Fruit fly (Drosophila melanogaster) whole organism, embryonic: ENCODE results near the gene hyd.

Source experiments
- Atf6 ChIP-seq: fragments of 200-800 bp; sonication (Bioruptor generic); IDR thresholded peaks from 2 replicates; pipeline ENCODE4 v1.3.6; 2022; ENCODE audit warnings: missing biosample characterization, missing genetic modification characterization
- Bdp1 ChIP-seq: fragments of 200-800 bp; sonication (Bioruptor generic); optimal IDR thresholded peaks from 3 replicates; lab custom pipeline; 2016; ENCODE audit warnings: missing biosample characterization, missing genetic modification characterization
- CG1024 ChIP-seq: fragments of 200-800 bp; sonication (Bioruptor generic); IDR thresholded peaks from 2 replicates; pipeline ENCODE4 v1.3.6; 2022; ENCODE audit warnings: missing biosample characterization, missing genetic modification characterization
- CG10366 ChIP-seq: fragments of 200-800 bp; sonication (Bioruptor generic); IDR thresholded peaks from 2 replicates; pipeline ENCODE4 v1.3.6; 2022; ENCODE audit warnings: missing biosample characterization, missing genetic modification characterization
- CG11695 ChIP-seq: fragments of 200-800 bp; sonication (Bioruptor generic); IDR thresholded peaks from 3 replicates; pipeline ENCODE4 v1.3.6; 2022; ENCODE audit warnings: missing biosample characterization, missing genetic modification characterization
- CG12104 ChIP-seq: fragments of 200-800 bp; sonication (Bioruptor generic); optimal IDR thresholded peaks from 3 replicates; lab custom pipeline; 2016; ENCODE audit warnings: missing biosample characterization, missing genetic modification characterization
- CG13123 ChIP-seq: fragments of 200-800 bp; sonication (Bioruptor generic); optimal IDR thresholded peaks from 2 replicates; lab custom pipeline; 2016; ENCODE audit warnings: missing biosample characterization, missing genetic modification characterization
- CG16779 ChIP-seq: fragments of 200-800 bp; sonication (Bioruptor generic); IDR thresholded peaks from 2 replicates; pipeline ENCODE4 v1.3.6; 2022; ENCODE audit warnings: missing biosample characterization, missing genetic modification characterization
- CG16863 ChIP-seq: fragments of 200-800 bp; sonication (Bioruptor generic); optimal IDR thresholded peaks from 3 replicates; lab custom pipeline; 2016; ENCODE audit warnings: missing biosample characterization, missing genetic modification characterization
- CG18011 ChIP-seq: fragments of 200-800 bp; sonication (Bioruptor generic); optimal IDR thresholded peaks from 2 replicates; lab custom pipeline; 2017; ENCODE audit warnings: missing biosample characterization, missing genetic modification characterization, mild to moderate bottlenecking, moderate library complexity, missing genotype
- CG1832 ChIP-seq: fragments of 200-800 bp; sonication (Bioruptor generic); optimal IDR thresholded peaks from 2 replicates; lab custom pipeline; 2017; ENCODE audit warnings: missing biosample characterization, mild to moderate bottlenecking, missing genetic modification characterization, inconsistent platforms
- CG3281 ChIP-seq: fragments of 200-800 bp; sonication (Bioruptor generic); optimal IDR thresholded peaks from 3 replicates; lab custom pipeline; 2017; ENCODE audit warnings: missing biosample characterization, mild to moderate bottlenecking, missing genetic modification characterization
- CG4360 ChIP-seq: fragments of 200-800 bp; sonication (Bioruptor generic); IDR thresholded peaks from 2 replicates; pipeline ENCODE4 v1.3.6; 2022; ENCODE audit warnings: missing biosample characterization, missing genetic modification characterization
- CG6272 ChIP-seq: fragments of 200-800 bp; sonication (Bioruptor generic); IDR thresholded peaks from 2 replicates; pipeline ENCODE4 v1.3.6; 2022; ENCODE audit warnings: missing biosample characterization, missing genetic modification characterization
- CG7271 ChIP-seq: fragments of 200-800 bp; sonication (Bioruptor generic); optimal IDR thresholded peaks from 2 replicates; lab custom pipeline; 2018; ENCODE audit warnings: missing biosample characterization, mild to moderate bottlenecking, missing genetic modification characterization, moderate library complexity
- CG7928 ChIP-seq: fragments of 200-800 bp; sonication (Bioruptor generic); optimal IDR thresholded peaks from 2 replicates; lab custom pipeline; 2017; ENCODE audit warnings: missing biosample characterization, mild to moderate bottlenecking, missing genetic modification characterization
- CG8089 ChIP-seq: fragments of 200-800 bp; sonication (Bioruptor generic); optimal IDR thresholded peaks from 3 replicates; lab custom pipeline; 2016; ENCODE audit warnings: missing biosample characterization, missing genetic modification characterization
- CG8765 ChIP-seq: fragments of 200-800 bp; sonication (Bioruptor generic); IDR thresholded peaks from 2 replicates; pipeline ENCODE4 v1.3.6; 2022; ENCODE audit warnings: missing biosample characterization, missing genetic modification characterization
- CG9437 ChIP-seq: fragments of 200-800 bp; sonication (Bioruptor generic); optimal IDR thresholded peaks from 2 replicates; lab custom pipeline; 2018; ENCODE audit warnings: missing biosample characterization, mild to moderate bottlenecking, missing genetic modification characterization
- CG9817 ChIP-seq: fragments of 200-800 bp; sonication (Bioruptor generic); optimal IDR thresholded peaks from 2 replicates; lab custom pipeline; 2018; ENCODE audit warnings: missing biosample characterization, mild to moderate bottlenecking, missing genetic modification characterization, moderate library complexity
- CG9876 ChIP-seq: fragments of 200-800 bp; sonication (Bioruptor generic); optimal IDR thresholded peaks from 2 replicates; lab custom pipeline; 2016; ENCODE audit warnings: missing biosample characterization, missing genetic modification characterization
- D ChIP-seq, 2 experiments: fragments of 200-800 bp in 1 of 2; fragments of >200 bp in 1 of 2; sonication (Bioruptor generic) in 1 of 2; optimal IDR thresholded peaks; 2 replicates in 1 of 2; 3 replicates in 1 of 2; lab custom pipeline; 2017; ENCODE audit warnings: mild to moderate bottlenecking in 1 of 2, missing biosample characterization in 1 of 2, missing genetic modification characterization in 1 of 2, missing genetic modification reagents in 1 of 2
- Dad ChIP-seq: fragments of 200-800 bp; sonication (Bioruptor generic); optimal IDR thresholded peaks from 3 replicates; lab custom pipeline; 2016; ENCODE audit warnings: missing biosample characterization, missing genetic modification characterization
- Deaf1 ChIP-seq: fragments of 200-800 bp; optimal IDR thresholded peaks from 3 replicates; lab custom pipeline; 2019; ENCODE audit warnings: missing biosample characterization, mild to moderate bottlenecking, missing genetic modification characterization, moderate library complexity
- Dp ChIP-seq: fragments of 200-800 bp; sonication (Bioruptor generic); optimal IDR thresholded peaks from 2 replicates; lab custom pipeline; 2018; ENCODE audit warnings: missing biosample characterization, mild to moderate bottlenecking, missing genetic modification characterization, moderate library complexity
- E2f2 ChIP-seq: fragments of 200-800 bp; sonication (Bioruptor generic); IDR thresholded peaks from 2 replicates; pipeline ENCODE4 v1.3.6; 2022; ENCODE audit warnings: missing biosample characterization, missing genetic modification characterization
- Fer3 ChIP-seq: fragments of 200-800 bp; sonication (Bioruptor generic); optimal IDR thresholded peaks from 2 replicates; lab custom pipeline; 2018; ENCODE audit warnings: missing biosample characterization, mild to moderate bottlenecking, missing genetic modification characterization, moderate library complexity
- Gug ChIP-seq: fragments of 200-800 bp; sonication (Bioruptor generic); IDR thresholded peaks from 4 replicates; pipeline ENCODE4 v1.3.6; 2022; ENCODE audit warnings: missing biosample characterization, missing genetic modification characterization
- HmgZ ChIP-seq: fragments of 200-800 bp; sonication (Bioruptor generic); optimal IDR thresholded peaks from 2 replicates; lab custom pipeline; 2018; ENCODE audit warnings: missing biosample characterization, mild to moderate bottlenecking, missing genetic modification characterization
- Hmx ChIP-seq: fragments of 200-800 bp; sonication (Bioruptor generic); optimal IDR thresholded peaks from 2 replicates; lab custom pipeline; 2016; ENCODE audit warnings: missing biosample characterization, missing genetic modification characterization
- Hsf ChIP-seq: fragments of 200-800 bp; sonication (Bioruptor generic); optimal IDR thresholded peaks from 3 replicates; lab custom pipeline; 2016; ENCODE audit warnings: missing biosample characterization, missing genetic modification characterization
- Usf ChIP-seq: fragments of 200-800 bp; sonication (Bioruptor generic); optimal IDR thresholded peaks from 2 replicates; lab custom pipeline; 2017; ENCODE audit warnings: missing genotype, missing biosample characterization, missing genetic modification characterization
- cg ChIP-seq: fragments of 200-800 bp; sonication (Bioruptor generic); optimal IDR thresholded peaks from 3 replicates; lab custom pipeline; 2019; ENCODE audit warnings: missing biosample characterization, mild to moderate bottlenecking, missing genetic modification characterization, moderate library complexity
- dan ChIP-seq: fragments of 200-800 bp; sonication (Bioruptor generic); IDR thresholded peaks from 2 replicates; pipeline ENCODE4 v1.3.6; 2022; ENCODE audit warnings: missing biosample characterization, missing genetic modification characterization
- dpn ChIP-seq, 2 experiments: fragments of 200-800 bp; sonication (Bioruptor generic); optimal IDR thresholded peaks; 3 replicates each; lab custom pipeline; 2016; ENCODE audit warnings: missing biosample characterization in 2 of 2, missing genetic modification characterization in 2 of 2
- fd102C ChIP-seq: fragments of 200-800 bp; sonication (Bioruptor generic); optimal IDR thresholded peaks from 2 replicates; lab custom pipeline; 2018; ENCODE audit warnings: missing biosample characterization, mild to moderate bottlenecking, missing genetic modification characterization, moderate library complexity
- fu2 ChIP-seq: fragments of 200-800 bp; sonication (Bioruptor generic); optimal IDR thresholded peaks from 2 replicates; lab custom pipeline; 2016; ENCODE audit warnings: missing biosample characterization, missing genetic modification characterization
- hkb ChIP-seq, 2 experiments: fragments of 200-800 bp in 1 of 2; fragments of >200 bp in 1 of 2; sonication (Bioruptor generic) in 1 of 2; IDR thresholded peaks in 1 of 2; optimal IDR thresholded peaks in 1 of 2; 2 replicates each; pipeline versions ENCODE4 v1.3.6 to Lab custom; 2017 to 2022; ENCODE audit warnings: missing biosample characterization in 1 of 2, missing genetic modification characterization in 1 of 2
- mirr ChIP-seq: fragments of 200-800 bp; sonication (Bioruptor generic); optimal IDR thresholded peaks from 3 replicates; lab custom pipeline; 2018; ENCODE audit warnings: missing biosample characterization, mild to moderate bottlenecking, missing genetic modification characterization
- mld ChIP-seq: fragments of 200-800 bp; sonication (Bioruptor generic); IDR thresholded peaks from 3 replicates; pipeline ENCODE4 v1.3.6; 2022; ENCODE audit warnings: missing biosample characterization, missing genetic modification characterization; ENCODE audit not compliant: partially characterized antibody
- nom ChIP-seq: fragments of 200-800 bp; sonication (Bioruptor generic); optimal IDR thresholded peaks from 2 replicates; lab custom pipeline; 2017; ENCODE audit warnings: missing biosample characterization, missing genetic modification characterization, mild to moderate bottlenecking, moderate library complexity, missing genetic modification reagents
- org-1 ChIP-seq: fragments of 200-800 bp; sonication (Bioruptor generic); optimal IDR thresholded peaks from 2 replicates; lab custom pipeline; 2017; ENCODE audit warnings: missing biosample characterization, missing genetic modification characterization
- pfk ChIP-seq: fragments of 200-800 bp; sonication (Bioruptor generic); optimal IDR thresholded peaks from 2 replicates; lab custom pipeline; 2018; ENCODE audit warnings: missing biosample characterization, mild to moderate bottlenecking, missing genetic modification characterization, moderate library complexity
- ro ChIP-seq: fragments of 200-800 bp; sonication (Bioruptor generic); IDR thresholded peaks from 2 replicates; pipeline ENCODE4 v1.3.6; 2022; ENCODE audit warnings: missing biosample characterization, missing genetic modification characterization
- sd ChIP-seq: fragments of 200-800 bp; sonication (Bioruptor generic); optimal IDR thresholded peaks from 3 replicates; lab custom pipeline; 2018; ENCODE audit warnings: missing biosample characterization, mild to moderate bottlenecking, missing genetic modification characterization, moderate library complexity
- seq ChIP-seq: fragments of 200-800 bp; sonication (Bioruptor generic); IDR thresholded peaks from 2 replicates; pipeline ENCODE4 v1.3.6; 2022; ENCODE audit warnings: missing biosample characterization, missing genetic modification characterization
- tna ChIP-seq: fragments of 200-800 bp; sonication (Bioruptor generic); IDR thresholded peaks from 2 replicates; pipeline ENCODE4 v1.3.6; 2022; ENCODE audit warnings: missing biosample characterization, missing genetic modification characterization; ENCODE audit not compliant: partially characterized antibody
- toy ChIP-seq: fragments of 200-800 bp; sonication (Bioruptor generic); IDR thresholded peaks from 2 replicates; pipeline ENCODE4 v1.3.6; 2022; ENCODE audit warnings: missing biosample characterization, missing genetic modification characterization

hyd gene

dm6 chr3R:9705008-9705628 is 20.3 kb downstream of the hyd start, which contains the start of gene Unc-115a (continued):
- TF ChIP-seq CG9817 (tag; lab: Kevin White, UChicago) (peak; percentile 42), Hmx (GFP tag; lab: Kevin White, UChicago) (no peak), CG16779 (GFP tag; lab: Robert Waterston, UW) (no peak), D (optimal IDR thresholded peaks at IDR 0.05; lab: Kevin White, UChicago) (no peak), D (GFP tag; optimal IDR thresholded peaks at IDR 0.05; lab: Kevin White, UChicago) (no peak), CG4360 (GFP tag; lab: Robert Waterston, UW) (no peak), CG7928 (no peak), CG6272 (GFP tag; lab: Robert Waterston, UW) (peak; percentile 30; the same call in 1 of the 2 replicates), tna (GFP tag; lab: Robert Waterston, UW) (no peak), pfk (GFP tag; lab: Kevin White, UChicago) (no peak), seq (GFP tag; lab: Robert Waterston, UW) (no peak), dpn (GFP tag; optimal IDR thresholded peaks at IDR 0.05; lab: Kevin White, UChicago) (peak; percentile 36 to 47), Deaf1 (tag; lab: Kevin White, UChicago) (peak; percentile 96), sd (tag; lab: Kevin White, UChicago) (peak; percentile 49), CG1024 (GFP tag; lab: Robert Waterston, UW) (no peak), mirr (peak; percentile 40), Dp (GFP tag; lab: Kevin White, UChicago) (peak; percentile 41), CG9437 (no peak), Atf6 (GFP tag; lab: Robert Waterston, UW) (no peak), fd102C (GFP tag; lab: Kevin White, UChicago) (peak; percentile 22), CG3281 (GFP tag; lab: Kevin White, UChicago) (no peak), Bdp1 (GFP tag; lab: Kevin White, UChicago) (peak; percentile 40), E2f2 (GFP tag; lab: Robert Waterston, UW) (no peak), CG13123 (GFP tag; lab: Kevin White, UChicago) (no peak), CG16863 (peak; percentile 37), CG8089 (GFP tag; lab: Kevin White, UChicago) (peak; percentile 8), dan (GFP tag; lab: Robert Waterston, UW) (no peak), nom (no peak), CG8765 (GFP tag; lab: Robert Waterston, UW) (no peak), hkb (optimal IDR thresholded peaks at IDR 0.05; lab: Kevin White, UChicago) (no peak), hkb (GFP tag; IDR thresholded peaks at IDR 0.05; lab: Robert Waterston, UW) (no peak), Fer3 (tag; lab: Kevin White, UChicago) (peak; percentile 36), CG18011 (GFP tag; lab: Kevin White, UChicago) (no peak), CG11695 (GFP tag; lab: Robert Waterston, UW) (no peak)

dm6 chr3R:9704183-9705007 is 21.0 kb downstream of the hyd start:
- TF ChIP-seq HmgZ (tag; lab: Kevin White, UChicago) (peak; percentile 82), CG1832 (GFP tag; lab: Kevin White, UChicago) (no peak), Gug (GFP tag; lab: Robert Waterston, UW) (no peak), CG12104 (GFP tag; lab: Kevin White, UChicago) (no peak), CG3281 (GFP tag; lab: Kevin White, UChicago) (no peak), cg (GFP tag; lab: Kevin White, UChicago) (peak; percentile 98), fu2 (GFP tag; lab: Kevin White, UChicago) (no peak), CG7271 (no peak), Hsf (GFP tag; lab: Kevin White, UChicago) (no peak), dan (GFP tag; lab: Robert Waterston, UW) (no peak), Dad (GFP tag; lab: Kevin White, UChicago) (no peak), CG10366 (GFP tag; lab: Robert Waterston, UW) (no peak), CG9876 (GFP tag; lab: Kevin White, UChicago) (no peak), org-1 (GFP tag; lab: Kevin White, UChicago) (no peak), Usf (GFP tag; lab: Kevin White, UChicago) (no peak), ro (GFP tag; lab: Robert Waterston, UW) (no peak), toy (no peak), mld (no peak)
